Worm (Caenorhabditis elegans) whole organism, L3 larva: ENCODE results near the gene C16C8.17.

Experiments
- ceh-28 ChIP-seq: fragments of 150-350 bp; optimal IDR thresholded peaks from 2 replicates; lab custom pipeline; 2014; ENCODE audit warnings: missing biosample characterization, missing genetic modification reagents, missing genetic modification characterization
- ceh-82 ChIP-seq: fragments of 150-350 bp; optimal IDR thresholded peaks from 2 replicates; lab custom pipeline; 2014; ENCODE audit warnings: missing biosample characterization, missing genetic modification characterization
- ceh-9 ChIP-seq: sonication (generic microtip); optimal IDR thresholded peaks from 2 replicates; lab custom pipeline; 2018; ENCODE audit warnings: missing biosample characterization, missing genetic modification characterization
- fkh-10 ChIP-seq: sonication (generic microtip); optimal IDR thresholded peaks from 2 replicates; lab custom pipeline; 2017; ENCODE audit warnings: missing biosample characterization, missing genetic modification reagents, missing genetic modification characterization
- jun-1 ChIP-seq: fragments of 150-350 bp; optimal IDR thresholded peaks from 2 replicates; lab custom pipeline; 2014; ENCODE audit warnings: missing biosample characterization, missing genetic modification reagents, missing genetic modification characterization
- nhr-77 ChIP-seq: fragments of 150-350 bp; optimal IDR thresholded peaks from 2 replicates; lab custom pipeline; 2014; ENCODE audit warnings: missing biosample characterization, missing genetic modification characterization
- pha-4 ChIP-seq: fragments of 150-350 bp; optimal IDR thresholded peaks from 2 replicates; lab custom pipeline; 2014; ENCODE audit warnings: missing biosample characterization, missing genetic modification reagents, missing genetic modification characterization
- sea-2 ChIP-seq: fragments of 150-350 bp; sonication (generic microtip); optimal IDR thresholded peaks from 4 replicates; lab custom pipeline; 2014; ENCODE audit warnings: missing biosample characterization, missing genetic modification reagents, missing genetic modification characterization

ce11 chrII:3434893-3435503 lies 5.6 kb upstream of the C16C8.17 start:
- no peak for TF ChIP-seq ceh-9
- TF ChIP-seq jun-1 (tag; lab: Kevin White, UChicago), result no peak
- TF ChIP-seq sea-2 (GFP tag; lab: Kevin White, UChicago), result no peak
- TF ChIP-seq nhr-77 (tag; lab: Kevin White, UChicago), result no peak
- no peak for TF ChIP-seq ceh-28
- TF ChIP-seq pha-4 (tag; lab: Kevin White, UChicago), result no peak
- TF ChIP-seq fkh-10 (GFP tag; lab: Kevin White, UChicago), result no peak
- TF ChIP-seq ceh-82 (tag; lab: Kevin White, UChicago), result no peak
